Fruit fly (Drosophila melanogaster): ENCODE measurements around the gene Acer.

Acer gene

dm6 chr2L:8478379-8478778, 43.4 kb upstream of the Acer start (continued):
- TF ChIP-seq CG11696 (GFP tag; IDR thresholded peaks at IDR 0.05): no peak
- no peak for TF ChIP-seq CG34376 (GFP tag; optimal IDR thresholded peaks at IDR 0.05)
- 0 out of 4 replicates have a peak, but pooled peaks have one; percentile 28 for TF ChIP-seq Dll (GFP tag; IDR thresholded peaks at IDR 0.05; ENCODE audit: partially characterized antibody)
- no peak for TF ChIP-seq Dbx (GFP tag; IDR thresholded peaks at IDR 0.05)
- TF ChIP-seq hb (GFP tag; IDR thresholded peaks at IDR 0.05; ENCODE audit: partially characterized antibody): no peak
- no peak for TF ChIP-seq croc (GFP tag; conservative IDR thresholded peaks at IDR 0.05)
- TF ChIP-seq tll (GFP tag; optimal IDR thresholded peaks at IDR 0.05): peak in 1 of 2 experiments; percentile 32
- no peak for TF ChIP-seq h (optimal IDR thresholded peaks at IDR 0.05)
- peak; percentile 19; the same call in 1 of the 2 replicates for TF ChIP-seq Awh (GFP tag; IDR thresholded peaks at IDR 0.05)
- TF ChIP-seq CG7786 (GFP tag; optimal IDR thresholded peaks at IDR 0.05): no peak
- TF ChIP-seq Ets65A (GFP tag): no peak
- TF ChIP-seq mam (GFP tag; optimal IDR thresholded peaks at IDR 0.05): no peak
- no peak for TF ChIP-seq dpn (GFP tag; optimal IDR thresholded peaks at IDR 0.05)
- TF ChIP-seq Atf6 (GFP tag; IDR thresholded peaks at IDR 0.05): no peak
- no peak for TF ChIP-seq HHEX (GFP tag; optimal IDR thresholded peaks at IDR 0.05)
- TF ChIP-seq CG6175 (GFP tag; IDR thresholded peaks at IDR 0.05): no peak
- peak; percentile 43 to 69 for TF ChIP-seq Trl (optimal IDR thresholded peaks at IDR 0.05)
- no peak for TF ChIP-seq Trl (GFP tag; optimal IDR thresholded peaks at IDR 0.05)
- TF ChIP-seq CG17328 (GFP tag; IDR thresholded peaks at IDR 0.05): 0 out of 2 replicates have a peak, but pooled peaks have one; percentile 12
- TF ChIP-seq chm (GFP tag; IDR thresholded peaks at IDR 0.05): peak; percentile 46
- TF ChIP-seq Mad (GFP tag; optimal IDR thresholded peaks at IDR 0.05): no peak
- peak in 1 of 2 experiments; percentile 93 for TF ChIP-seq Hr78 (GFP tag; optimal IDR thresholded peaks at IDR 0.05)
- 0 out of 3 replicates have a peak, but pooled peaks have one; percentile 40 for TF ChIP-seq zen2 (GFP tag; IDR thresholded peaks at IDR 0.05; ENCODE audit: partially characterized antibody)
- TF ChIP-seq fu2 (GFP tag; optimal IDR thresholded peaks at IDR 0.05): no peak
- TF ChIP-seq CG3163 (GFP tag; optimal IDR thresholded peaks at IDR 0.05): no peak
- no peak for TF ChIP-seq ato (GFP tag; IDR thresholded peaks at IDR 0.05; ENCODE audit: partially characterized antibody)
- TF ChIP-seq CG4360 (GFP tag; IDR thresholded peaks at IDR 0.05): 0 out of 2 replicates have a peak, but pooled peaks have one; percentile 15
- TF ChIP-seq CG12219 (GFP tag; optimal IDR thresholded peaks at IDR 0.05): no peak
- no peak for TF ChIP-seq CG10565 (GFP tag; optimal IDR thresholded peaks at IDR 0.05)
- TF ChIP-seq CG18619 (GFP tag; optimal IDR thresholded peaks at IDR 0.05): no peak
- no peak for TF ChIP-seq caup (GFP tag; optimal IDR thresholded peaks at IDR 0.05; ENCODE audit: severe bottlenecking)
- TF ChIP-seq CG32532 (GFP tag; IDR thresholded peaks at IDR 0.05): peak; percentile 21; the same call in 1 of the 2 replicates
- TF ChIP-seq CG14710 (tag; optimal IDR thresholded peaks at IDR 0.05): no peak
- TF ChIP-seq CG3995 (GFP tag; optimal IDR thresholded peaks at IDR 0.05): no peak
- TF ChIP-seq CG6683 (GFP tag; optimal IDR thresholded peaks at IDR 0.05): no peak
- TF ChIP-seq CG17361 (GFP tag; IDR thresholded peaks at IDR 0.05): no peak
- TF ChIP-seq zen (tag; optimal IDR thresholded peaks at IDR 0.05): peak; percentile 42
- TF ChIP-seq D (optimal IDR thresholded peaks at IDR 0.05): peak; percentile 15
- no peak for TF ChIP-seq D (GFP tag; optimal IDR thresholded peaks at IDR 0.05)
- 0 out of 3 replicates have a peak, but pooled peaks have one; percentile 45 for TF ChIP-seq mld (GFP tag; IDR thresholded peaks at IDR 0.05; ENCODE audit: partially characterized antibody)
- no peak for TF ChIP-seq Ptx1 (GFP tag; IDR thresholded peaks at IDR 0.05)
- peak; percentile 13 for TF ChIP-seq CG12155 (GFP tag; optimal IDR thresholded peaks at IDR 0.05)
- TF ChIP-seq CG9609 (GFP tag; optimal IDR thresholded peaks at IDR 0.05): no peak
- no peak for TF ChIP-seq tup (GFP tag; optimal IDR thresholded peaks at IDR 0.05)
- no peak for TF ChIP-seq CG13424 (tag; optimal IDR thresholded peaks at IDR 0.05)
- peak; percentile 14 for TF ChIP-seq BEAF-32 (GFP tag; optimal IDR thresholded peaks at IDR 0.05)
- TF ChIP-seq kay (GFP tag; optimal IDR thresholded peaks at IDR 0.05): no peak
- TF ChIP-seq grau (tag; optimal IDR thresholded peaks at IDR 0.05): no peak
- TF ChIP-seq CG2120 (GFP tag; optimal IDR thresholded peaks at IDR 0.05): no peak
- TF ChIP-seq en (GFP tag; optimal IDR thresholded peaks at IDR 0.05): no peak
- no peak for TF ChIP-seq CoRest (tag; optimal IDR thresholded peaks at IDR 0.05)
